Worm (Caenorhabditis elegans) whole organism, early embryonic: ENCODE data around the gene fbxb-76.
"Not testable (repeated sequence)": the region's sequence is repeated elsewhere in the genome, so short reads cannot be mapped to it uniquely, and the experiment has no call there.

Source experiments
- B0310.2 ChIP-seq: sonication (generic microtip); optimal IDR thresholded peaks from 2 replicates; lab custom pipeline; 2016; ENCODE audit warnings: mild to moderate bottlenecking, missing genetic modification characterization, missing compliant biosample characterization
- F13C5.2 ChIP-seq: sonication (generic microtip); optimal IDR thresholded peaks from 2 replicates; lab custom pipeline; 2017; ENCODE audit warnings: mild to moderate bottlenecking, missing genetic modification characterization, inconsistent platforms, missing compliant biosample characterization
- aly-1 ChIP-seq: sonication (generic microtip); optimal IDR thresholded peaks from 2 replicates; lab custom pipeline; 2016; ENCODE audit warnings: missing genetic modification characterization, missing compliant biosample characterization
- ama-1 ChIP-seq: fragments of 150-350 bp; optimal IDR thresholded peaks from 2 replicates; lab custom pipeline; 2014
- ceh-13 ChIP-seq: fragments of 200-800 bp; sonication (Bioruptor generic); optimal IDR thresholded peaks from 2 replicates; lab custom pipeline; 2018; ENCODE audit warnings: mild to moderate bottlenecking, missing genetic modification characterization, missing compliant biosample characterization
- flt-1 ChIP-seq: fragments of 200-800 bp; sonication (Bioruptor generic); IDR thresholded peaks from 2 replicates; pipeline ENCODE4 v1.3.6; 2022; ENCODE audit warnings: missing genetic modification characterization, missing compliant biosample characterization
- hmbx-1 ChIP-seq: sonication (generic microtip); optimal IDR thresholded peaks from 2 replicates; lab custom pipeline; 2016; ENCODE audit warnings: mild to moderate bottlenecking, missing genetic modification characterization, missing compliant biosample characterization
- pes-1 ChIP-seq: fragments of 200-800 bp; sonication (Bioruptor generic); IDR thresholded peaks from 2 replicates; pipeline ENCODE4 v1.3.6; 2022; ENCODE audit warnings: missing genetic modification reagents, missing genetic modification characterization, missing compliant biosample characterization
- scrt-1 ChIP-seq: fragments of 200-800 bp; sonication (Bioruptor generic); IDR thresholded peaks from 2 replicates; pipeline ENCODE4 v1.3.6; 2022; ENCODE audit warnings: missing genetic modification characterization, missing compliant biosample characterization
- tbx-11 ChIP-seq: fragments of 200-800 bp; sonication (Bioruptor generic); IDR thresholded peaks from 2 replicates; pipeline ENCODE4 v1.3.6; 2022; ENCODE audit warnings: missing genetic modification characterization, missing compliant biosample characterization
- tbx-37 ChIP-seq: fragments of 200-800 bp; sonication (Bioruptor generic); conservative IDR thresholded peaks from 2 replicates; pipeline ENCODE4 v1.3.6; 2022; ENCODE audit warnings: missing genetic modification reagents, missing genetic modification characterization, missing compliant biosample characterization
- tra-4 ChIP-seq: sonication (generic microtip); optimal IDR thresholded peaks from 2 replicates; lab custom pipeline; 2017; ENCODE audit warnings: missing genetic modification characterization, missing compliant biosample characterization

DNA sequence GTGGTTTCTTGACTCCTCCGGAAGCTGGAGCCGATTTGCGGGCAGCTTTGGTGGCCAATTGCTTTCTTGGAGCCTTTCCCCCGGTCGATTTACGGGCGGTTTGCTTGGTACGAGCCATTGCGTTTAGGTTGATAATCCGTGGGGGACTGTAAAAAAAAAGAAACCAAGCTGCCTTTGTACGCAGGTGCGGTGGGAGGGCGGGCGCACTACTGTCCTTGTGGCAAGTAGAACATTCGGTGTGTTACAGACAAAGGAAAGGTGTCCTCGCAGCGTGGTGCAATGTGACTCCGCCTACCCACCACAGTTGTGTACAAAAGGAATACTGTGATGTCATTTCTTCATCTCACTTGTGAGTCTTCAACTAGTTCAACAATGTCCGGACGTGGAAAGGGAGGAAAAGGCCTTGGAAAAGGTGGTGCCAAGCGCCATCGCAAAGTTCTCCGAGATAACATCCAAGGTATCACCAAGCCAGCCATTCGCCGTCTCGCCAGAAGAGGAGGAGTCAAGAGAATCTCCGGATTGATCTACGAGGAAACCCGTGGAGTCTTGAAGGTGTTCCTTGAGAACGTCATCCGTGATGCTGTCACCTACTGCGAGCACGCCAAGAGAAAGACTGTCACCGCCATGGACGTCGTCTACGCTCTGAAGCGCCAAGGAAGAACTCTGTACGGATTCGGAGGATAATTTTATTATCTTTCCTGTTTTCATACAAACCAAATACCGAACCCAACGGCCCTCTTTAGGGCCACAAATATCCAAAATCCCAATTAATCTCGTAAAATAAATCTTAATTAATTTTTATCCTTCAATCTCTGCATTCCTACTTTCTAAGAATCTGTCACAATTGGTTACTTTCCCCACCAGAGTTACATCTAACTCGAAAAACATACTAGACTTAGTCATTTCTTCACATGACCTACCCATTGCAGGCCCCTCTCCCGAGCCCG is 27.9 kb upstream of the fbxb-76 start, which contains the start of the genes his-63 and his-64:
- peak; percentile 92 for TF ChIP-seq ama-1
- peak; percentile 47; the same call in 1 of the 2 replicates for TF ChIP-seq tbx-37 (GFP tag; lab: Robert Waterston, UW)
- TF ChIP-seq pes-1: peak; percentile 69
- TF ChIP-seq scrt-1 (GFP tag; lab: Robert Waterston, UW): 0 out of 2 replicates have a peak, but pooled peaks have one; percentile 51
- not testable (repeated sequence) for TF ChIP-seq B0310.2 (tag; lab: Kevin White, UChicago); hmbx-1; F13C5.2 (tag; lab: Kevin White, UChicago); ceh-13
- TF ChIP-seq tra-4 (tag; lab: Kevin White, UChicago): peak; percentile 17
- TF ChIP-seq flt-1: peak; percentile 56; the same call in 1 of the 2 replicates
- TF ChIP-seq aly-1 (tag; lab: Kevin White, UChicago): peak; percentile 83
- TF ChIP-seq tbx-11 (GFP tag; lab: Robert Waterston, UW): peak; percentile 54
